Fruit fly (Drosophila melanogaster) whole organism, embryonic: ENCODE data around the gene CG32720.
A peak's percentile ranks its signal among the peaks of the same experiment; 100 is the strongest.

Source experiments
- Atf3 ChIP-seq: fragments of 200-800 bp; sonication (Bioruptor generic); optimal IDR thresholded peaks from 3 replicates; lab custom pipeline; 2016; ENCODE audit warnings: missing biosample characterization, missing genetic modification characterization
- B-H2 ChIP-seq: fragments of 200-800 bp; sonication (Bioruptor generic); optimal IDR thresholded peaks from 2 replicates; lab custom pipeline; 2018; ENCODE audit warnings: missing biosample characterization, mild to moderate bottlenecking, missing genetic modification characterization
- BEAF-32 ChIP-seq: fragments of 200-800 bp; sonication (Bioruptor generic); optimal IDR thresholded peaks from 3 replicates; lab custom pipeline; 2017; ENCODE audit warnings: missing biosample characterization, missing genetic modification characterization, mild to moderate bottlenecking, moderate library complexity, missing genetic modification reagents
- Blimp-1 ChIP-seq: fragments of 200-800 bp; sonication (Bioruptor generic); optimal IDR thresholded peaks from 3 replicates; lab custom pipeline; 2018; ENCODE audit warnings: missing biosample characterization, missing genetic modification characterization, mild to moderate bottlenecking, moderate library complexity, missing genetic modification reagents
- CG1024 ChIP-seq: fragments of 200-800 bp; sonication (Bioruptor generic); IDR thresholded peaks from 2 replicates; pipeline ENCODE4 v1.3.6; 2022; ENCODE audit warnings: missing biosample characterization, missing genetic modification characterization
- CG10543 ChIP-seq: fragments of 200-800 bp; sonication (Bioruptor generic); optimal IDR thresholded peaks from 3 replicates; lab custom pipeline; 2017; ENCODE audit warnings: missing biosample characterization, mild to moderate bottlenecking, missing genetic modification characterization, moderate library complexity
- CG10654 ChIP-seq: fragments of 200-800 bp; sonication (Bioruptor generic); optimal IDR thresholded peaks from 2 replicates; lab custom pipeline; 2016; ENCODE audit warnings: missing biosample characterization, missing genetic modification characterization
- CG11093 ChIP-seq: fragments of 200-800 bp; sonication (Bioruptor generic); IDR thresholded peaks from 3 replicates; pipeline ENCODE4 v1.3.6; 2022; ENCODE audit warnings: missing biosample characterization, missing genetic modification characterization
- CG12236 ChIP-seq: fragments of 200-800 bp; sonication (Bioruptor generic); optimal IDR thresholded peaks from 2 replicates; lab custom pipeline; 2016; ENCODE audit warnings: missing biosample characterization, missing genetic modification characterization
- CG14667 ChIP-seq: fragments of 200-800 bp; sonication (Bioruptor generic); IDR thresholded peaks from 2 replicates; pipeline ENCODE4 v1.3.6; 2022; ENCODE audit warnings: missing biosample characterization, missing genetic modification characterization
- CG14965 ChIP-seq: fragments of 200-800 bp; sonication (Bioruptor generic); optimal IDR thresholded peaks from 2 replicates; lab custom pipeline; 2016; ENCODE audit warnings: missing biosample characterization, missing genetic modification characterization, borderline replicate concordance
- CG15514 ChIP-seq: fragments of 200-800 bp; sonication (Bioruptor generic); optimal IDR thresholded peaks from 3 replicates; lab custom pipeline; 2017; ENCODE audit warnings: missing biosample characterization, missing genetic modification characterization, mild to moderate bottlenecking, moderate library complexity, missing genetic modification reagents
- CG15601 ChIP-seq: fragments of 200-800 bp; sonication (Bioruptor generic); optimal IDR thresholded peaks from 3 replicates; lab custom pipeline; 2019; ENCODE audit warnings: missing biosample characterization, mild to moderate bottlenecking, missing genetic modification characterization, moderate library complexity
- CG17328 ChIP-seq: fragments of 200-800 bp; sonication (Bioruptor generic); IDR thresholded peaks from 2 replicates; pipeline ENCODE4 v1.3.6; 2022; ENCODE audit warnings: missing biosample characterization, missing genetic modification characterization
- CG17359 ChIP-seq: fragments of 200-800 bp; sonication (Bioruptor generic); optimal IDR thresholded peaks from 3 replicates; lab custom pipeline; 2018; ENCODE audit warnings: missing biosample characterization, mild to moderate bottlenecking, missing genetic modification characterization, moderate library complexity
- CG17361 ChIP-seq: fragments of 200-800 bp; sonication (Bioruptor generic); IDR thresholded peaks from 3 replicates; pipeline ENCODE4 v1.3.6; 2022; ENCODE audit warnings: missing biosample characterization, missing genetic modification characterization
- CG17802 ChIP-seq: fragments of 200-800 bp; sonication (Bioruptor generic); optimal IDR thresholded peaks from 2 replicates; lab custom pipeline; 2018; ENCODE audit warnings: missing biosample characterization, mild to moderate bottlenecking, missing genetic modification characterization, moderate library complexity
- CG2129 ChIP-seq: fragments of 200-800 bp; sonication (Bioruptor generic); IDR thresholded peaks from 2 replicates; pipeline ENCODE4 v1.3.6; 2022; ENCODE audit warnings: missing biosample characterization, missing genetic modification characterization; ENCODE audit not compliant: partially characterized antibody
- CG33213 ChIP-seq: fragments of 200-800 bp; sonication (Bioruptor generic); optimal IDR thresholded peaks from 3 replicates; lab custom pipeline; 2016; ENCODE audit warnings: missing biosample characterization, missing genetic modification characterization
- CG3726 ChIP-seq: fragments of 200-800 bp; sonication (Bioruptor generic); IDR thresholded peaks from 3 replicates; pipeline ENCODE4, ENCODE4 v1.3.6; 2022; ENCODE audit warnings: missing biosample characterization, missing genetic modification characterization
- CG4617 ChIP-seq: fragments of 200-800 bp; sonication (Bioruptor generic); optimal IDR thresholded peaks from 3 replicates; lab custom pipeline; 2016; ENCODE audit warnings: missing biosample characterization, missing genetic modification characterization, borderline replicate concordance
- CG7928 ChIP-seq: fragments of 200-800 bp; sonication (Bioruptor generic); optimal IDR thresholded peaks from 2 replicates; lab custom pipeline; 2017; ENCODE audit warnings: missing biosample characterization, mild to moderate bottlenecking, missing genetic modification characterization
- CG8944 ChIP-seq: fragments of 200-800 bp; sonication (Bioruptor generic); optimal IDR thresholded peaks from 3 replicates; lab custom pipeline; 2016; ENCODE audit warnings: missing biosample characterization, missing genetic modification characterization
- CG9609 ChIP-seq: fragments of 200-800 bp; sonication (Bioruptor generic); optimal IDR thresholded peaks from 3 replicates; lab custom pipeline; 2016; ENCODE audit warnings: missing biosample characterization, missing genetic modification characterization
- CoRest ChIP-seq: fragments of 200-800 bp; sonication (Bioruptor generic); optimal IDR thresholded peaks from 3 replicates; lab custom pipeline; 2018; ENCODE audit warnings: missing biosample characterization, mild to moderate bottlenecking, missing genetic modification characterization, moderate library complexity
- D19B ChIP-seq: fragments of 200-800 bp; sonication (Bioruptor generic); optimal IDR thresholded peaks from 2 replicates; lab custom pipeline; 2017; ENCODE audit warnings: missing biosample characterization, mild to moderate bottlenecking, missing genetic modification characterization
- Dbx ChIP-seq: fragments of 200-800 bp; sonication (Bioruptor generic); IDR thresholded peaks from 3 replicates; pipeline ENCODE4 v1.3.6; 2022; ENCODE audit warnings: missing biosample characterization, missing genetic modification characterization
- Dll ChIP-seq: fragments of 200-800 bp; sonication (Bioruptor generic); IDR thresholded peaks from 4 replicates; pipeline ENCODE4 v1.3.6; 2022; ENCODE audit warnings: missing biosample characterization, missing genetic modification characterization; ENCODE audit not compliant: partially characterized antibody
- Doc2 ChIP-seq: fragments of 200-800 bp; sonication (Bioruptor generic); IDR thresholded peaks from 2 replicates; pipeline ENCODE4 v1.3.6; 2022; ENCODE audit warnings: missing biosample characterization, missing genetic modification characterization
- ERR ChIP-seq: fragments of 200-800 bp; sonication (Bioruptor generic); optimal IDR thresholded peaks from 2 replicates; lab custom pipeline; 2016; ENCODE audit warnings: missing biosample characterization, missing genetic modification characterization
- Gsc ChIP-seq: fragments of 200-800 bp; sonication (Bioruptor generic); IDR thresholded peaks from 2 replicates; pipeline ENCODE4 v1.3.6; 2022; ENCODE audit warnings: missing biosample characterization, missing genetic modification characterization
- Lpt ChIP-seq: fragments of >200 bp; optimal IDR thresholded peaks from 2 replicates; lab custom pipeline; 2018; ENCODE audit warnings: missing biosample characterization, missing genetic modification characterization
- MBD-R2 ChIP-seq: fragments of 200-800 bp; sonication (Bioruptor generic); IDR thresholded peaks from 2 replicates; pipeline ENCODE4 v1.3.6; 2022; ENCODE audit warnings: missing biosample characterization, missing genetic modification characterization
- Meics ChIP-seq: fragments of 200-800 bp; sonication (Bioruptor generic); optimal IDR thresholded peaks from 2 replicates; lab custom pipeline; 2017; ENCODE audit warnings: missing biosample characterization, mild to moderate bottlenecking, missing genetic modification characterization
- Nf-YA ChIP-seq: fragments of 200-800 bp; sonication (Bioruptor generic); IDR thresholded peaks from 2 replicates; pipeline ENCODE4 v1.3.6; 2022; ENCODE audit warnings: missing biosample characterization, missing genetic modification characterization
- Oli ChIP-seq: fragments of 200-800 bp; sonication (Bioruptor generic); optimal IDR thresholded peaks from 2 replicates; lab custom pipeline; 2018; ENCODE audit warnings: missing biosample characterization, mild to moderate bottlenecking, missing genetic modification characterization, moderate library complexity
- Rx ChIP-seq: fragments of 200-800 bp; sonication (Bioruptor generic); IDR thresholded peaks from 2 replicates; pipeline ENCODE4 v1.3.6; 2022; ENCODE audit warnings: missing biosample characterization, missing genetic modification characterization
- amos ChIP-seq: fragments of 200-800 bp; sonication (Bioruptor generic); IDR thresholded peaks from 2 replicates; pipeline ENCODE4 v1.3.6; 2022; ENCODE audit warnings: missing biosample characterization, missing genetic modification characterization; ENCODE audit not compliant: partially characterized antibody
- ap ChIP-seq: fragments of 200-800 bp; sonication (Bioruptor generic); IDR thresholded peaks from 2 replicates; pipeline ENCODE4 v1.3.6; 2022; ENCODE audit warnings: missing biosample characterization, missing genetic modification characterization
- bbx ChIP-seq: fragments of 200-800 bp; sonication (Bioruptor generic); IDR thresholded peaks from 2 replicates; pipeline ENCODE4 v1.3.6; 2022; ENCODE audit warnings: missing biosample characterization, missing genetic modification characterization; ENCODE audit not compliant: partially characterized antibody
- dm ChIP-seq: fragments of 200-800 bp; sonication (Bioruptor generic); optimal IDR thresholded peaks from 3 replicates; lab custom pipeline; 2016; ENCODE audit warnings: missing biosample characterization, missing genetic modification characterization
- esg ChIP-seq: fragments of 200-800 bp; sonication (Bioruptor generic); conservative IDR thresholded peaks from 2 replicates; pipeline ENCODE4 v1.3.6; 2022; ENCODE audit warnings: missing biosample characterization, missing genetic modification characterization
- ewg ChIP-seq: fragments of 200-800 bp; sonication (Bioruptor generic); optimal IDR thresholded peaks from 3 replicates; lab custom pipeline; 2017; ENCODE audit warnings: mild to moderate bottlenecking, missing biosample characterization, missing genetic modification reagents, missing genetic modification characterization
- jing ChIP-seq: fragments of 200-800 bp; sonication (Bioruptor generic); optimal IDR thresholded peaks from 2 replicates; lab custom pipeline; 2018; ENCODE audit warnings: missing biosample characterization, mild to moderate bottlenecking, missing genetic modification characterization
- lmd ChIP-seq: fragments of 200-800 bp; sonication (Bioruptor generic); IDR thresholded peaks from 2 replicates; pipeline ENCODE4 v1.3.6; 2022; ENCODE audit warnings: missing biosample characterization, missing genetic modification characterization
- nau ChIP-seq: fragments of 200-800 bp; sonication (Bioruptor generic); optimal IDR thresholded peaks from 3 replicates; lab custom pipeline; 2017; ENCODE audit warnings: missing biosample characterization, mild to moderate bottlenecking, missing genetic modification characterization, missing genetic modification reagents
- pb ChIP-seq: fragments of 200-800 bp; sonication (Bioruptor generic); optimal IDR thresholded peaks from 3 replicates; lab custom pipeline; 2016; ENCODE audit warnings: missing biosample characterization, missing genetic modification characterization
- pum ChIP-seq: fragments of 200-800 bp; sonication (Bioruptor generic); optimal IDR thresholded peaks from 2 replicates; lab custom pipeline; 2016; ENCODE audit warnings: missing biosample characterization, missing genetic modification characterization
- schlank ChIP-seq: fragments of 200-800 bp; sonication (Bioruptor generic); optimal IDR thresholded peaks from 2 replicates; lab custom pipeline; 2018; ENCODE audit warnings: missing biosample characterization, mild to moderate bottlenecking, missing genetic modification characterization
- sens ChIP-seq: fragments of 200-800 bp; sonication (Bioruptor generic); peaks from one replicate; lab custom pipeline; 2016; ENCODE audit warnings: missing biosample characterization, missing genetic modification characterization
- tio ChIP-seq: fragments of 200-800 bp; sonication (Bioruptor generic); optimal IDR thresholded peaks from 2 replicates; lab custom pipeline; 2017; ENCODE audit warnings: missing biosample characterization, missing genetic modification characterization, inconsistent platforms

CG32720 gene

dm6 chrX:7488254-7488653 is 48.5 kb downstream of the CG32720 start (continued):
- 0 out of 2 replicates have a peak, but pooled peaks have one; percentile 19 for TF ChIP-seq Rx
- TF ChIP-seq CG1024, result no peak
- peak; percentile 27 for TF ChIP-seq Blimp-1 (GFP tag; lab: Kevin White, UChicago)
- TF ChIP-seq nau (GFP tag; lab: Kevin White, UChicago), result no peak
- TF ChIP-seq CG12236 (GFP tag; lab: Kevin White, UChicago), result no peak
- TF ChIP-seq CG3726, result no peak
- TF ChIP-seq CG17328 (GFP tag; lab: Robert Waterston, UW), result no peak
- no peak for TF ChIP-seq CG33213
- no peak for TF ChIP-seq CG8944 (GFP tag; lab: Kevin White, UChicago)
- no peak for TF ChIP-seq CG17802 (tag; lab: Kevin White, UChicago)
- TF ChIP-seq CG10543 (GFP tag; lab: Kevin White, UChicago), result no peak
- no peak for TF ChIP-seq schlank (tag; lab: Kevin White, UChicago)
- TF ChIP-seq CG4617 (GFP tag; lab: Kevin White, UChicago), result no peak
- no peak for TF ChIP-seq ewg (GFP tag; lab: Kevin White, UChicago)
- TF ChIP-seq Lpt (GFP tag; lab: Kevin White, UChicago), result no peak
- TF ChIP-seq lmd (GFP tag; lab: Robert Waterston, UW), result no peak
- TF ChIP-seq CG14965 (GFP tag; lab: Kevin White, UChicago), result no peak
- no peak for TF ChIP-seq dm (GFP tag; lab: Kevin White, UChicago)
- TF ChIP-seq MBD-R2, result no peak
- TF ChIP-seq esg (GFP tag; lab: Robert Waterston, UW), result 0 out of 2 replicates have a peak, but pooled peaks have one; percentile 16
- TF ChIP-seq CG14667 (GFP tag; lab: Robert Waterston, UW), result 0 out of 2 replicates have a peak, but pooled peaks have one; percentile 20
- TF ChIP-seq amos (GFP tag; lab: Robert Waterston, UW), result no peak
- TF ChIP-seq CG15514 (GFP tag; lab: Kevin White, UChicago), result peak; percentile 11
- TF ChIP-seq CG9609, result peak; percentile 13
- no peak for TF ChIP-seq Dll
- peak; percentile 20 for TF ChIP-seq Oli (tag; lab: Kevin White, UChicago)
- peak; percentile 16 for TF ChIP-seq CoRest (tag; lab: Kevin White, UChicago)
- TF ChIP-seq CG11093 (GFP tag; lab: Robert Waterston, UW), result no peak
- TF ChIP-seq CG15601 (tag; lab: Kevin White, UChicago), result no peak
- no peak for TF ChIP-seq tio (GFP tag; lab: Kevin White, UChicago)
- no peak for TF ChIP-seq B-H2
- peak; percentile 27 for TF ChIP-seq CG17359 (tag; lab: Kevin White, UChicago)
- TF ChIP-seq pb (GFP tag; lab: Kevin White, UChicago), result no peak
- no peak for TF ChIP-seq bbx (GFP tag; lab: Robert Waterston, UW)
- 0 out of 3 replicates have a peak, but pooled peaks have one; percentile 25 for TF ChIP-seq CG17361 (GFP tag; lab: Robert Waterston, UW)
- TF ChIP-seq Gsc (GFP tag; lab: Robert Waterston, UW), result no peak
- TF ChIP-seq Dbx, result no peak
- no peak for TF ChIP-seq pum (GFP tag; lab: Kevin White, UChicago)
- peak; percentile 13 for TF ChIP-seq sens (GFP tag; lab: Kevin White, UChicago)
- TF ChIP-seq Atf3 (GFP tag; lab: Kevin White, UChicago), result no peak
- no peak for TF ChIP-seq Nf-YA
- no peak for TF ChIP-seq CG10654 (GFP tag; lab: Kevin White, UChicago)
- no peak for TF ChIP-seq D19B (GFP tag; lab: Kevin White, UChicago)
- TF ChIP-seq CG7928 (GFP tag; lab: Kevin White, UChicago), result no peak
- TF ChIP-seq jing (GFP tag; lab: Kevin White, UChicago), result no peak
- no peak for TF ChIP-seq Doc2 (GFP tag; lab: Robert Waterston, UW)
- peak; percentile 16 for TF ChIP-seq Meics (GFP tag; lab: Kevin White, UChicago)
- no peak for TF ChIP-seq ERR (GFP tag; lab: Kevin White, UChicago)
- TF ChIP-seq ap (GFP tag; lab: Robert Waterston, UW), result no peak
- TF ChIP-seq BEAF-32, result no peak
- no peak for TF ChIP-seq CG2129 (GFP tag; lab: Robert Waterston, UW)
